Worm (Caenorhabditis elegans): ENCODE results near the gene cri-3.

DNA sequence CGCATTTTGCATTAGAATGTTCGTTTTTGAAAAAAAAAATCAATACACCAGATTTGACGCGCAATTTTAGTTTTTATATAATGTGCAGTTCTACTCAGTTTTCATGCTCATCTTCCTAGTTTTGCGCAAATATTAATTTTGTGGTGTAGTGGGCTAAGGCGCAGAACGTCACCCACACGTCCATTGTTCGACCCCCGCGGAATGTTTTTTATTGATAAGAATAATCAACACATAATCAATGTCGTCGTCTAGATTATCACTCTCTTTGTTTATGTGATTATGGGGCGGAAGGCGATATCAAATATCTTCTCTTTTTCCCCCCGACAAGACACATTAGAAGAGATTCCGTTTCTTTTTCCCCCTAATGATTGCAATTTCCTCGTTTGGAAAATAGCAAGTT is 40.4 kb upstream of the cri-3 start:
- TF ChIP-seq F49E8.2 (tag; optimal IDR thresholded peaks at IDR 0.05; ENCODE audit: insufficient read depth) (no peak), nhr-80 (tag; optimal IDR thresholded peaks at IDR 0.05) (no peak), ama-1 (optimal IDR thresholded peaks at IDR 0.05) (no peak), ama-1 (GFP tag; optimal IDR thresholded peaks at IDR 0.05) (no peak), pha-4 (tag; optimal IDR thresholded peaks at IDR 0.05) (no peak), ztf-3 (GFP tag; optimal IDR thresholded peaks at IDR 0.05) (no peak), F55B11.4 (tag; optimal IDR thresholded peaks at IDR 0.05; ENCODE audit: borderline replicate concordance, insufficient read depth) (no peak), akir-1 (GFP tag; optimal IDR thresholded peaks at IDR 0.05) (no peak)
